Worm (Caenorhabditis elegans) whole organism, L4 larva: ENCODE measurements around the gene rga-9.

Experiments used
- Y105C5A.15 ChIP-seq: fragments of 200-800 bp; sonication (Bioruptor generic); IDR thresholded peaks from 2 replicates; pipeline ENCODE4 v1.3.6; 2022; ENCODE audit warnings: missing genetic modification characterization, missing compliant biosample characterization
- ZK546.5 ChIP-seq, 2 experiments: sonication (generic microtip); optimal IDR thresholded peaks; 2 replicates each; lab custom pipeline; 2017; ENCODE audit warnings: missing biosample characterization in 2 of 2, missing genetic modification characterization in 2 of 2
- dmd-6 ChIP-seq: fragments of 200-800 bp; sonication (Bioruptor generic); IDR thresholded peaks from 2 replicates; pipeline ENCODE4 v1.3.6; 2022; ENCODE audit warnings: missing genetic modification reagents, missing genetic modification characterization, missing compliant biosample characterization
- gei-8 ChIP-seq: fragments of 200-800 bp; sonication (Bioruptor generic); optimal IDR thresholded peaks from 2 replicates; lab custom pipeline; 2018; ENCODE audit warnings: mild to moderate bottlenecking, missing genetic modification characterization, missing compliant biosample characterization
- lsy-2 ChIP-seq, 2 experiments: fragments of 150-350 bp in 1 of 2; sonication (generic microtip) in 1 of 2; optimal IDR thresholded peaks; 2 replicates each; lab custom pipeline; 2014 to 2017; ENCODE audit warnings: missing biosample characterization in 2 of 2, missing genetic modification characterization in 2 of 2
- mep-1 ChIP-seq: fragments of 150-350 bp; sonication (generic microtip); optimal IDR thresholded peaks from 3 replicates; lab custom pipeline; 2014; ENCODE audit warnings: missing biosample characterization, missing genetic modification characterization
- nhr-11 ChIP-seq: fragments of 150-350 bp; optimal IDR thresholded peaks from 2 replicates; lab custom pipeline; 2014; ENCODE audit warnings: missing biosample characterization, missing genetic modification characterization
- skn-1 ChIP-seq: fragments of 150-350 bp; optimal IDR thresholded peaks from 2 replicates; lab custom pipeline; 2014; ENCODE audit warnings: missing biosample characterization, missing genetic modification characterization
- snpc-1.2 ChIP-seq: fragments of 200-800 bp; sonication (Bioruptor generic); IDR thresholded peaks from 2 replicates; pipeline ENCODE4 v1.3.6; 2022; ENCODE audit warnings: missing genetic modification reagents, missing genetic modification characterization, missing compliant biosample characterization
- snpc-4 ChIP-seq: fragments of 150-350 bp; optimal IDR thresholded peaks from 2 replicates; lab custom pipeline; 2014; ENCODE audit warnings: missing biosample characterization, missing genetic modification characterization
- zfp-3 ChIP-seq: fragments of 200-800 bp; sonication (Bioruptor generic); conservative IDR thresholded peaks from 2 replicates; pipeline ENCODE4 v1.3.6; 2022; ENCODE audit warnings: missing genetic modification reagents, missing genetic modification characterization, missing compliant biosample characterization

DNA sequence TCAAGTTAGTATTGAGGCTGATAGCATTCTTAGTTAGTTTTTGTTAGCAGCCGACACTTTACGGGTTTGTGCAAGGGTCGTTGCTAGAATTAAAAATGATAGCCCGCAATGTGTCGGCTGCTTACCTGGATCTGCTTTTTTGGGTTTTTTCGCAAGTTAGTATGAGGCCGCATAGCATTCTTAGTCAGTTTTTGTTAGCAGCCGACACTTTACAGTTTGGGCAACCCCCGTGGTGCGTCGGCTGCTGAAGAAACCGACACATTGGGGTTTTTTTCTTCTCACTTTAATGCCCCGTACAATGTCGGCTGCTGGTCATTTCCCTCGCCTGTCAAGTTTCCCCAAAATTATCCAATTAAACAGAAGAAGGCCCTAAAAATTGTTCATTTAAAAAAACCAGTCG lies 11.1 kb upstream of the rga-9 start:
- TF ChIP-seq mep-1 (no peak), lsy-2 (tag; optimal IDR thresholded peaks at IDR 0.05; lab: Kevin White, UChicago) (no peak), zfp-3 (GFP tag; lab: Robert Waterston, UW) (no peak), snpc-1.2 (GFP tag; lab: Robert Waterston, UW) (no peak), nhr-11 (tag; lab: Kevin White, UChicago) (no peak), skn-1 (tag; lab: Kevin White, UChicago) (no peak), ZK546.5 (tag; optimal IDR thresholded peaks at IDR 0.05; lab: Kevin White, UChicago) (no peak), gei-8 (GFP tag; lab: Kevin White, UChicago) (no peak), Y105C5A.15 (GFP tag; lab: Robert Waterston, UW) (no peak), snpc-4 (tag; lab: Kevin White, UChicago) (no peak), dmd-6 (GFP tag; lab: Robert Waterston, UW) (no peak)
